Fruit fly (Drosophila melanogaster) whole organism, embryonic: Measurements from ENCODE around the gene CG31365.

Source experiments
- Aef1 ChIP-seq: fragments of 200-800 bp; sonication (Bioruptor generic); IDR thresholded peaks from 3 replicates; pipeline ENCODE4 v1.3.6; 2022; ENCODE audit warnings: missing biosample characterization, missing genetic modification characterization
- Awh ChIP-seq: fragments of 200-800 bp; sonication (Bioruptor generic); IDR thresholded peaks from 2 replicates; pipeline ENCODE4, ENCODE4 v1.3.6; 2022; ENCODE audit warnings: missing biosample characterization, missing genetic modification characterization
- Bgb ChIP-seq: fragments of 200-800 bp; sonication (Bioruptor generic); IDR thresholded peaks from 2 replicates; pipeline ENCODE4 v1.3.6; 2022; ENCODE audit warnings: missing biosample characterization, missing genetic modification characterization; ENCODE audit not compliant: partially characterized antibody
- CG10979 ChIP-seq: fragments of 200-800 bp; sonication (Bioruptor generic); optimal IDR thresholded peaks from 2 replicates; lab custom pipeline; 2018; ENCODE audit warnings: missing biosample characterization, mild to moderate bottlenecking, missing genetic modification characterization, moderate library complexity
- CG11456 ChIP-seq: fragments of 200-800 bp; sonication (Bioruptor generic); IDR thresholded peaks from 3 replicates; pipeline ENCODE4 v1.3.6; 2022; ENCODE audit warnings: missing biosample characterization, missing genetic modification characterization
- CG12071 ChIP-seq: fragments of 200-800 bp; sonication (Bioruptor generic); optimal IDR thresholded peaks from 3 replicates; lab custom pipeline; 2018; ENCODE audit warnings: missing biosample characterization, mild to moderate bottlenecking, missing genetic modification characterization
- CG12219 ChIP-seq: fragments of 200-800 bp; sonication (Bioruptor generic); optimal IDR thresholded peaks from 3 replicates; lab custom pipeline; 2018; ENCODE audit warnings: missing biosample characterization, mild to moderate bottlenecking, missing genetic modification characterization
- CG1529 ChIP-seq: fragments of 200-800 bp; sonication (Bioruptor generic); optimal IDR thresholded peaks from 3 replicates; lab custom pipeline; 2018; ENCODE audit warnings: missing biosample characterization, missing genetic modification characterization
- CG17328 ChIP-seq: fragments of 200-800 bp; sonication (Bioruptor generic); IDR thresholded peaks from 2 replicates; pipeline ENCODE4 v1.3.6; 2022; ENCODE audit warnings: missing biosample characterization, missing genetic modification characterization
- CG17361 ChIP-seq: fragments of 200-800 bp; sonication (Bioruptor generic); IDR thresholded peaks from 3 replicates; pipeline ENCODE4 v1.3.6; 2022; ENCODE audit warnings: missing biosample characterization, missing genetic modification characterization
- CG2712 ChIP-seq: fragments of 200-800 bp; optimal IDR thresholded peaks from 3 replicates; lab custom pipeline; 2019; ENCODE audit warnings: missing biosample characterization, mild to moderate bottlenecking, missing genetic modification characterization, moderate library complexity
- CG30431 ChIP-seq: fragments of 200-800 bp; sonication (Bioruptor generic); optimal IDR thresholded peaks from 2 replicates; lab custom pipeline; 2017; ENCODE audit warnings: missing biosample characterization, missing genetic modification characterization
- CG4424 ChIP-seq: fragments of 200-800 bp; sonication (Bioruptor generic); optimal IDR thresholded peaks from 3 replicates; lab custom pipeline; 2016; ENCODE audit warnings: missing biosample characterization, missing genetic modification characterization
- CG7556 ChIP-seq: fragments of 200-800 bp; sonication (Bioruptor generic); optimal IDR thresholded peaks from 2 replicates; lab custom pipeline; 2017; ENCODE audit warnings: missing biosample characterization, mild to moderate bottlenecking, missing genetic modification characterization
- CG8290 ChIP-seq, 3 experiments: fragments of 200-800 bp; sonication (Bioruptor generic); optimal IDR thresholded peaks; 2 replicates each; lab custom pipeline; 2016 to 2019; ENCODE audit warnings: missing biosample characterization in 3 of 3, missing genetic modification characterization in 3 of 3, mild to moderate bottlenecking in 2 of 3, moderate library complexity in 1 of 3
- CG8924 ChIP-seq: fragments of 200-800 bp; optimal IDR thresholded peaks from 3 replicates; lab custom pipeline; 2019; ENCODE audit warnings: missing biosample characterization, mild to moderate bottlenecking, missing genetic modification characterization, moderate library complexity
- CG9609 ChIP-seq: fragments of 200-800 bp; sonication (Bioruptor generic); optimal IDR thresholded peaks from 3 replicates; lab custom pipeline; 2016; ENCODE audit warnings: missing biosample characterization, missing genetic modification characterization
- CG9727 ChIP-seq: fragments of 200-800 bp; sonication (Bioruptor generic); optimal IDR thresholded peaks from 3 replicates; lab custom pipeline; 2017; ENCODE audit warnings: missing biosample characterization, mild to moderate bottlenecking, missing genetic modification characterization
- CoRest ChIP-seq: fragments of 200-800 bp; sonication (Bioruptor generic); optimal IDR thresholded peaks from 3 replicates; lab custom pipeline; 2018; ENCODE audit warnings: missing biosample characterization, mild to moderate bottlenecking, missing genetic modification characterization, moderate library complexity
- D19A ChIP-seq: fragments of 200-800 bp; optimal IDR thresholded peaks from 3 replicates; lab custom pipeline; 2019; ENCODE audit warnings: missing biosample characterization, mild to moderate bottlenecking, missing genetic modification characterization, moderate library complexity
- Dad ChIP-seq: fragments of 200-800 bp; sonication (Bioruptor generic); optimal IDR thresholded peaks from 3 replicates; lab custom pipeline; 2016; ENCODE audit warnings: missing biosample characterization, missing genetic modification characterization
- Doc2 ChIP-seq: fragments of 200-800 bp; sonication (Bioruptor generic); IDR thresholded peaks from 2 replicates; pipeline ENCODE4 v1.3.6; 2022; ENCODE audit warnings: missing biosample characterization, missing genetic modification characterization
- Elba2 ChIP-seq: fragments of 200-800 bp; sonication (Bioruptor generic); optimal IDR thresholded peaks from 3 replicates; lab custom pipeline; 2016; ENCODE audit warnings: missing biosample characterization, missing genetic modification characterization
- Lim3 ChIP-seq: fragments of 200-800 bp; sonication (Bioruptor generic); IDR thresholded peaks from 2 replicates; pipeline ENCODE4 v1.3.6; 2022; ENCODE audit warnings: missing biosample characterization, missing genetic modification characterization
- MBD-R2 ChIP-seq: fragments of 200-800 bp; sonication (Bioruptor generic); IDR thresholded peaks from 2 replicates; pipeline ENCODE4 v1.3.6; 2022; ENCODE audit warnings: missing biosample characterization, missing genetic modification characterization
- Oli ChIP-seq: fragments of 200-800 bp; sonication (Bioruptor generic); optimal IDR thresholded peaks from 2 replicates; lab custom pipeline; 2018; ENCODE audit warnings: missing biosample characterization, mild to moderate bottlenecking, missing genetic modification characterization, moderate library complexity
- Rfx ChIP-seq: fragments of 200-800 bp; sonication (Bioruptor generic); IDR thresholded peaks from 2 replicates; pipeline ENCODE4 v1.3.6; 2022; ENCODE audit warnings: missing biosample characterization, missing genetic modification characterization
- Scr ChIP-seq: fragments of 200-800 bp; sonication (Bioruptor generic); IDR thresholded peaks from 2 replicates; pipeline ENCODE4 v1.3.6; 2022; ENCODE audit warnings: missing biosample characterization, missing genetic modification characterization; ENCODE audit not compliant: partially characterized antibody
- Sox102F ChIP-seq: fragments of 200-800 bp; sonication (Bioruptor generic); optimal IDR thresholded peaks from 2 replicates; lab custom pipeline; 2018; ENCODE audit warnings: missing biosample characterization, mild to moderate bottlenecking, missing genetic modification characterization, moderate library complexity
- Sry-β ChIP-seq: fragments of 200-800 bp; sonication (Bioruptor generic); optimal IDR thresholded peaks from 2 replicates; lab custom pipeline; 2018; ENCODE audit warnings: missing biosample characterization, mild to moderate bottlenecking, missing genetic modification characterization, moderate library complexity
- Ssrp ChIP-seq: fragments of 200-800 bp; sonication (Bioruptor generic); optimal IDR thresholded peaks from 2 replicates; lab custom pipeline; 2018; ENCODE audit warnings: missing biosample characterization, mild to moderate bottlenecking, missing genetic modification characterization, moderate library complexity
- Xbp1 ChIP-seq: fragments of 200-800 bp; sonication (Bioruptor generic); optimal IDR thresholded peaks from 3 replicates; lab custom pipeline; 2016; ENCODE audit warnings: missing biosample characterization, mild to moderate bottlenecking, missing genetic modification characterization
- Xrp1 ChIP-seq: fragments of 200-800 bp; sonication (Bioruptor generic); IDR thresholded peaks from 2 replicates; pipeline ENCODE4 v1.3.6; 2022; ENCODE audit warnings: missing biosample characterization, missing genetic modification characterization
- corto ChIP-seq: fragments of 200-800 bp; sonication (Bioruptor generic); optimal IDR thresholded peaks from 2 replicates; lab custom pipeline; 2016; ENCODE audit warnings: missing biosample characterization, mild to moderate bottlenecking, missing genetic modification characterization, moderate library complexity
- croc ChIP-seq: fragments of 200-800 bp; sonication (Bioruptor generic); conservative IDR thresholded peaks from 3 replicates; pipeline ENCODE4 v1.3.6; 2022; ENCODE audit warnings: missing biosample characterization, missing genetic modification characterization
- disco-r ChIP-seq: fragments of 200-800 bp; sonication (Bioruptor generic); optimal IDR thresholded peaks from 2 replicates; lab custom pipeline; 2016; ENCODE audit warnings: missing biosample characterization, missing genetic modification characterization
- gsb-n ChIP-seq: fragments of 200-800 bp; sonication (Bioruptor generic); optimal IDR thresholded peaks from 3 replicates; lab custom pipeline; 2018; ENCODE audit warnings: missing biosample characterization, mild to moderate bottlenecking, missing genetic modification characterization
- h ChIP-seq: fragments of >200 bp; optimal IDR thresholded peaks from 2 replicates; lab custom pipeline; 2017
- lbe ChIP-seq: fragments of 200-800 bp; sonication (Bioruptor generic); optimal IDR thresholded peaks from 2 replicates; lab custom pipeline; 2016; ENCODE audit warnings: missing biosample characterization, mild to moderate bottlenecking, missing genetic modification characterization
- lola ChIP-seq, 3 experiments: fragments of >200 bp in 2 of 3; fragments of 200-800 bp in 1 of 3; sonication (Bioruptor generic) in 1 of 3; optimal IDR thresholded peaks; 2 replicates each; lab custom pipeline; 2017 to 2019; ENCODE audit warnings: missing biosample characterization in 3 of 3, missing genetic modification characterization in 3 of 3, mild to moderate bottlenecking in 1 of 3, moderate library complexity in 1 of 3
- repo ChIP-seq: fragments of 200-800 bp; sonication (Bioruptor generic); optimal IDR thresholded peaks from 2 replicates; lab custom pipeline; 2016; ENCODE audit warnings: missing biosample characterization, missing genetic modification characterization
- row ChIP-seq: fragments of 200-800 bp; sonication (Bioruptor generic); IDR thresholded peaks from 3 replicates; pipeline ENCODE4 v1.3.6; 2022; ENCODE audit warnings: missing biosample characterization, missing genetic modification characterization
- sim ChIP-seq: fragments of 200-800 bp; sonication (Bioruptor generic); IDR thresholded peaks from 2 replicates; pipeline ENCODE4 v1.3.6; 2022; ENCODE audit warnings: missing biosample characterization, missing genetic modification characterization
- sug ChIP-seq: fragments of 200-800 bp; optimal IDR thresholded peaks from 2 replicates; lab custom pipeline; 2019; ENCODE audit warnings: missing biosample characterization, mild to moderate bottlenecking, missing genetic modification characterization, moderate library complexity
- trem ChIP-seq: fragments of 200-800 bp; optimal IDR thresholded peaks from 3 replicates; lab custom pipeline; 2019; ENCODE audit warnings: missing biosample characterization, mild to moderate bottlenecking, missing genetic modification characterization, moderate library complexity
- unpg ChIP-seq: fragments of 200-800 bp; sonication (Bioruptor generic); optimal IDR thresholded peaks from 3 replicates; lab custom pipeline; 2018; ENCODE audit warnings: missing biosample characterization, mild to moderate bottlenecking, missing genetic modification characterization, moderate library complexity
- usp ChIP-seq: fragments of >200 bp; optimal IDR thresholded peaks from 2 replicates; lab custom pipeline; 2017; ENCODE audit warnings: missing biosample characterization, missing genetic modification characterization
- vnd ChIP-seq: fragments of 200-800 bp; sonication (Bioruptor generic); IDR thresholded peaks from 3 replicates; pipeline ENCODE4 v1.3.6; 2022; ENCODE audit warnings: missing biosample characterization, missing genetic modification characterization; ENCODE audit not compliant: partially characterized antibody
- wor ChIP-seq: fragments of 200-800 bp; sonication (Bioruptor generic); IDR thresholded peaks from 2 replicates; pipeline ENCODE4 v1.3.6; 2022; ENCODE audit warnings: missing biosample characterization, missing genetic modification characterization
- zf30C ChIP-seq: fragments of 200-800 bp; sonication (Bioruptor generic); optimal IDR thresholded peaks from 3 replicates; lab custom pipeline; 2018; ENCODE audit warnings: missing biosample characterization, mild to moderate bottlenecking, missing genetic modification characterization
- zfh1 ChIP-seq: fragments of 200-800 bp; sonication (Bioruptor generic); IDR thresholded peaks from 3 replicates; pipeline ENCODE4 v1.3.6; 2022; ENCODE audit warnings: missing biosample characterization, missing genetic modification characterization

Gene CG31365

DNA sequence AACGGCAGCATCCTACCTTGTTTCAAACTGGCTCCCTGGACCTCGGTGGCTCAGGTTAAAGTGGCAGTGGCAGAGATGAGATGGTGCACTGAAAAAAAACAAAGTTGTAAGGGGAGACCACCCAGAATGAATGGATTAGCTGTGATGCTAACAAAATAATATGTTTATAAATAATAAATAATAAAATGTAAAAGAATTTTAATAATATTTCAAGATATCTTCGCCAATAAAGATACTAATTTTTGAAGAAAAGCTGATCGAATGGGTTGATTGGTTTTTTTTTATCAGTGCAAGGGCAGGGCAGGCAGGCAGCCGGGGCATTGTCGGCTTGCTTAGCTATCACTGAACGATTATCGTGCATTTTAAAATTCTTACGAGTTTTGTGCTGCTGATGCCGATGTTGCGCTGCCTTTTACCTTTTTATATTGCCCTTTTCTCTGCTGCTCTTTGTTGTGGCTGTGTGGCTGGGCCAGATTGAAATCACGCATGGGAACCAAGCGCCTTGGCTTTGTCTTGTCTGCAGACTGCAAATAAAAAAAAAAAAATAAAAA, 22.9 kb upstream of the CG31365 start (continued):
- no peak for TF ChIP-seq disco-r (GFP tag; lab: Kevin White, UChicago)
- no peak for TF ChIP-seq CG9609 (GFP tag; lab: Kevin White, UChicago)
- peak; percentile 24 for TF ChIP-seq CoRest (tag; lab: Kevin White, UChicago)
- peak; percentile 34; the same call in 1 of the 3 replicates for TF ChIP-seq croc (GFP tag; lab: Robert Waterston, UW)
- TF ChIP-seq row = peak; percentile 61
- TF ChIP-seq corto (GFP tag; lab: Kevin White, UChicago) = no peak
- TF ChIP-seq CG8290 (GFP tag; optimal IDR thresholded peaks at IDR 0.05; lab: Kevin White, UChicago) = peak; percentile 15
- no peak for TF ChIP-seq CG8290 (tag; optimal IDR thresholded peaks at IDR 0.05; lab: Kevin White, UChicago)
- TF ChIP-seq lbe (GFP tag; lab: Kevin White, UChicago) = peak; percentile 65
- no peak for TF ChIP-seq Sox102F
- TF ChIP-seq D19A (tag; lab: Kevin White, UChicago) = peak; percentile 32
- peak; percentile 82 for TF ChIP-seq Xrp1
- no peak for TF ChIP-seq h (lab: Kevin White, UChicago)
- TF ChIP-seq CG12071 (GFP tag; lab: Kevin White, UChicago) = no peak
- no peak for TF ChIP-seq CG1529 (GFP tag; lab: Kevin White, UChicago)
- TF ChIP-seq Awh (GFP tag; lab: Robert Waterston, UW) = no peak
- TF ChIP-seq trem = no peak
- TF ChIP-seq CG10979 = peak; percentile 78
- peak; percentile 33 for TF ChIP-seq Sry-β (GFP tag; lab: Kevin White, UChicago)
- TF ChIP-seq CG12219 (GFP tag; lab: Kevin White, UChicago) = no peak
- no peak for TF ChIP-seq sim (GFP tag; lab: Robert Waterston, UW)
- TF ChIP-seq CG30431 (GFP tag; lab: Kevin White, UChicago) = peak; percentile 17
- TF ChIP-seq Doc2 = no peak
- no peak for TF ChIP-seq Rfx (GFP tag; lab: Robert Waterston, UW)
- TF ChIP-seq CG11456 = no peak
- peak; percentile 65 for TF ChIP-seq CG17328 (GFP tag; lab: Robert Waterston, UW)
- no peak for TF ChIP-seq sug (tag; lab: Kevin White, UChicago)
- no peak for TF ChIP-seq Scr (GFP tag; lab: Robert Waterston, UW)
- TF ChIP-seq usp (GFP tag; lab: Kevin White, UChicago) = no peak
- TF ChIP-seq CG7556 (GFP tag; lab: Kevin White, UChicago) = peak; percentile 47
- TF ChIP-seq CG4424 = peak; percentile 21
- no peak for TF ChIP-seq MBD-R2 (GFP tag; lab: Robert Waterston, UW)
- TF ChIP-seq Elba2 (GFP tag; lab: Kevin White, UChicago) = peak; percentile 18
- peak; percentile 92 for TF ChIP-seq zf30C (GFP tag; lab: Kevin White, UChicago)
- peak; percentile 46 for TF ChIP-seq CG8924 (tag; lab: Kevin White, UChicago)
- TF ChIP-seq wor (GFP tag; lab: Robert Waterston, UW) = no peak
- no peak for TF ChIP-seq repo (GFP tag; lab: Kevin White, UChicago)
- peak; percentile 9 for TF ChIP-seq Xbp1 (GFP tag; lab: Kevin White, UChicago)
- no peak for TF ChIP-seq Bgb (GFP tag; lab: Robert Waterston, UW)
- TF ChIP-seq Lim3 (GFP tag; lab: Robert Waterston, UW) = no peak
- peak; percentile 34 for TF ChIP-seq unpg (GFP tag; lab: Kevin White, UChicago)
- TF ChIP-seq CG17361 = peak; percentile 63
- TF ChIP-seq zfh1 (GFP tag; lab: Robert Waterston, UW) = 0 out of 3 replicates have a peak, but pooled peaks have one; percentile 8
- TF ChIP-seq gsb-n (tag; lab: Kevin White, UChicago) = peak; percentile 45
- no peak for TF ChIP-seq Oli
- peak in 1 of 3 experiments; percentile 80 for TF ChIP-seq lola (GFP tag; optimal IDR thresholded peaks at IDR 0.05; lab: Kevin White, UChicago)
- TF ChIP-seq Ssrp (tag; lab: Kevin White, UChicago) = peak; percentile 17
- no peak for TF ChIP-seq Dad (GFP tag; lab: Kevin White, UChicago)
- TF ChIP-seq Aef1 (GFP tag; lab: Robert Waterston, UW) = no peak
- TF ChIP-seq vnd (GFP tag; lab: Robert Waterston, UW) = no peak
- peak; percentile 73 for TF ChIP-seq CG2712 (tag; lab: Kevin White, UChicago)
- peak; percentile 72 for TF ChIP-seq CG9727 (GFP tag; lab: Kevin White, UChicago)
